Worm (Caenorhabditis elegans): Measurements from ENCODE around the gene lpr-4.

- TF ChIP-seq nhr-76 (tag; optimal IDR thresholded peaks at IDR 0.05) (no peak), lsy-2 (tag; optimal IDR thresholded peaks at IDR 0.05) (no peak), nhr-12 (tag; optimal IDR thresholded peaks at IDR 0.05) (no peak), lin-32 (GFP tag; optimal IDR thresholded peaks at IDR 0.05) (no peak), mab-5 (tag; optimal IDR thresholded peaks at IDR 0.05) (no peak), nhr-28 (tag; optimal IDR thresholded peaks at IDR 0.05) (no peak), pha-4 (tag; optimal IDR thresholded peaks at IDR 0.05) (no peak), hlh-1 (tag; optimal IDR thresholded peaks at IDR 0.05) (no peak), snpc-4 (tag; optimal IDR thresholded peaks at IDR 0.05) (no peak), drap-1 (GFP tag; optimal IDR thresholded peaks at IDR 0.05) (no peak)
These were observed 17.7 kb upstream of the lpr-4 start, which contains the start of gene clc-1 for ce11 chrX:11047183-11047582.

Data from whole organism, mixed stage, embryonic.